Fruit fly (Drosophila melanogaster): ENCODE data around the gene ICA69.

ICA69 gene

dm6 chr3L:21130839-21131410, 321 bp upstream of the ICA69 start, which contains the start of gene ko (continued):
- TF ChIP-seq H15 (GFP tag; IDR thresholded peaks at IDR 0.05) (no peak), h (optimal IDR thresholded peaks at IDR 0.05) (no peak), CG1647 (GFP tag; optimal IDR thresholded peaks at IDR 0.05) (no peak), CHES-1-like (GFP tag; optimal IDR thresholded peaks at IDR 0.05) (no peak), vnd (GFP tag; IDR thresholded peaks at IDR 0.05; ENCODE audit: partially characterized antibody) (no peak), CG17829 (tag; optimal IDR thresholded peaks at IDR 0.05) (peak; percentile 25), HLH3B (GFP tag; IDR thresholded peaks at IDR 0.05) (peak; percentile 24; the same call in 1 of the 2 replicates), scrt (GFP tag; optimal IDR thresholded peaks at IDR 0.05) (no peak), CG30020 (tag; optimal IDR thresholded peaks at IDR 0.05) (no peak), CG10321 (GFP tag; IDR thresholded peaks at IDR 0.05) (no peak), CG18011 (GFP tag; optimal IDR thresholded peaks at IDR 0.05) (no peak), dmrt11E (tag; optimal IDR thresholded peaks at IDR 0.05) (peak; percentile 30), ro (GFP tag; IDR thresholded peaks at IDR 0.05) (no peak), HLH54F (GFP tag; optimal IDR thresholded peaks at IDR 0.05) (no peak), knrl (GFP tag; IDR thresholded peaks at IDR 0.05; ENCODE audit: partially characterized antibody) (no peak), sna (GFP tag; IDR thresholded peaks at IDR 0.05; ENCODE audit: partially characterized antibody) (no peak), Dbx (GFP tag; IDR thresholded peaks at IDR 0.05) (no peak), CG17612 (GFP tag; IDR thresholded peaks at IDR 0.05) (no peak), CG11456 (GFP tag; IDR thresholded peaks at IDR 0.05) (no peak), Ada2b (GFP tag; IDR thresholded peaks at IDR 0.05) (no peak), PHDP (tag; optimal IDR thresholded peaks at IDR 0.05) (peak; percentile 40), gsb-n (tag; optimal IDR thresholded peaks at IDR 0.05) (peak; percentile 51), CG3838 (GFP tag; optimal IDR thresholded peaks at IDR 0.05) (no peak), CG14441 (GFP tag; IDR thresholded peaks at IDR 0.05) (no peak), CG15696 (tag; optimal IDR thresholded peaks at IDR 0.05) (peak; percentile 60), pros (GFP tag; optimal IDR thresholded peaks at IDR 0.05) (no peak), nau (GFP tag; optimal IDR thresholded peaks at IDR 0.05) (peak; percentile 55), CG4404 (GFP tag; IDR thresholded peaks at IDR 0.05) (no peak), CG2889 (GFP tag; IDR thresholded peaks at IDR 0.05) (no peak), NfI (GFP tag; optimal IDR thresholded peaks at IDR 0.05) (peak; percentile 5), CG15073 (GFP tag; optimal IDR thresholded peaks at IDR 0.05) (no peak), zfh1 (GFP tag; IDR thresholded peaks at IDR 0.05) (0 out of 3 replicates have a peak, but pooled peaks have one; percentile 36), unc-4 (GFP tag; IDR thresholded peaks at IDR 0.05; ENCODE audit: partially characterized antibody) (no peak), CG3847 (GFP tag; IDR thresholded peaks at IDR 0.05) (no peak), CG8765 (GFP tag; IDR thresholded peaks at IDR 0.05) (no peak), so (GFP tag; IDR thresholded peaks at IDR 0.05) (0 out of 3 replicates have a peak, but pooled peaks have one; percentile 44), Fer3 (tag; optimal IDR thresholded peaks at IDR 0.05) (peak; percentile 26), Jarid2 (GFP tag; optimal IDR thresholded peaks at IDR 0.05) (peak; percentile 66), CG7745 (tag; optimal IDR thresholded peaks at IDR 0.05) (no peak), fd3F (GFP tag; optimal IDR thresholded peaks at IDR 0.05) (no peak), CG43689 (GFP tag; IDR thresholded peaks at IDR 0.05) (no peak), slou (GFP tag; optimal IDR thresholded peaks at IDR 0.05) (no peak), CG4707 (GFP tag; optimal IDR thresholded peaks at IDR 0.05) (peak; percentile 71), CG7786 (GFP tag; optimal IDR thresholded peaks at IDR 0.05) (peak; percentile 20), CG13287 (GFP tag; IDR thresholded peaks at IDR 0.05; ENCODE audit: partially characterized antibody) (no peak), exex (tag; optimal IDR thresholded peaks at IDR 0.05) (no peak), CG6765 (GFP tag; optimal IDR thresholded peaks at IDR 0.05) (no peak), gcm2 (GFP tag; optimal IDR thresholded peaks at IDR 0.05) (no peak), Adf1 (GFP tag; IDR thresholded peaks at IDR 0.05) (no peak), CG7963 (GFP tag; IDR thresholded peaks at IDR 0.05; ENCODE audit: partially characterized antibody) (no peak), MTF-1 (GFP tag; optimal IDR thresholded peaks at IDR 0.05; ENCODE audit: borderline replicate concordance) (peak; percentile 74)

Data from whole organism, embryonic.